Worm (Caenorhabditis elegans) whole organism, late embryonic: Measurements from ENCODE around the gene R148.5.

Source experiments
- C38D4.7 ChIP-seq: fragments of 200-800 bp; sonication (Bioruptor generic); optimal IDR thresholded peaks from 2 replicates; lab custom pipeline; 2018; ENCODE audit warnings: mild to moderate bottlenecking, missing genetic modification characterization, moderate library complexity, missing compliant biosample characterization
- F13H6.1 ChIP-seq: sonication (generic microtip); optimal IDR thresholded peaks from 2 replicates; lab custom pipeline; 2016; ENCODE audit warnings: missing genetic modification characterization, missing compliant biosample characterization
- T23F11.4 ChIP-seq: fragments of 200-800 bp; sonication (Bioruptor generic); optimal IDR thresholded peaks from 2 replicates; lab custom pipeline; 2018; ENCODE audit warnings: mild to moderate bottlenecking, missing genetic modification characterization, missing compliant biosample characterization
- Y22D7AL.16 ChIP-seq: sonication (generic microtip); optimal IDR thresholded peaks from 2 replicates; lab custom pipeline; 2016; ENCODE audit warnings: missing genetic modification characterization, missing compliant biosample characterization
- ceh-2 ChIP-seq: sonication (generic microtip); optimal IDR thresholded peaks from 2 replicates; lab custom pipeline; 2016; ENCODE audit warnings: missing genotype, missing genetic modification characterization, missing compliant biosample characterization
- ceh-22 ChIP-seq: sonication (generic microtip); optimal IDR thresholded peaks from 2 replicates; lab custom pipeline; 2017; ENCODE audit warnings: missing biosample characterization, missing genetic modification characterization
- ceh-30 ChIP-seq: fragments of 150-350 bp; optimal IDR thresholded peaks from 2 replicates; lab custom pipeline; 2014; ENCODE audit warnings: missing biosample characterization, missing genetic modification characterization
- ceh-31 ChIP-seq: sonication (generic microtip); optimal IDR thresholded peaks from 2 replicates; lab custom pipeline; 2016; ENCODE audit warnings: missing genetic modification characterization, missing compliant biosample characterization
- ceh-9 ChIP-seq: sonication (generic microtip); optimal IDR thresholded peaks from 2 replicates; lab custom pipeline; 2016; ENCODE audit warnings: mild to moderate bottlenecking, missing genetic modification characterization, inconsistent platforms, missing compliant biosample characterization
- dve-1 ChIP-seq: sonication (generic microtip); optimal IDR thresholded peaks from 2 replicates; lab custom pipeline; 2017; ENCODE audit warnings: antibody characterized with exemption, mild to moderate bottlenecking, missing genetic modification characterization, missing compliant biosample characterization
- elt-2 ChIP-seq: sonication (generic microtip); optimal IDR thresholded peaks from 2 replicates; lab custom pipeline; 2016; ENCODE audit warnings: missing genetic modification reagents, missing genetic modification characterization, missing compliant biosample characterization
- elt-4 ChIP-seq: sonication (generic microtip); optimal IDR thresholded peaks from 2 replicates; lab custom pipeline; 2016; ENCODE audit warnings: missing genetic modification characterization, missing compliant biosample characterization
- ets-4 ChIP-seq: sonication (generic microtip); optimal IDR thresholded peaks from 2 replicates; lab custom pipeline; 2016; ENCODE audit warnings: missing genetic modification characterization, missing compliant biosample characterization
- fax-1 ChIP-seq: sonication (generic microtip); optimal IDR thresholded peaks from 2 replicates; lab custom pipeline; 2016; ENCODE audit warnings: missing genotype, missing genetic modification characterization, missing compliant biosample characterization
- hlh-13 ChIP-seq: fragments of 200-800 bp; sonication (Bioruptor generic); optimal IDR thresholded peaks from 2 replicates; lab custom pipeline; 2018; ENCODE audit warnings: mild to moderate bottlenecking, missing genetic modification characterization, missing compliant biosample characterization
- hlh-30 ChIP-seq: sonication (generic microtip); optimal IDR thresholded peaks from 2 replicates; lab custom pipeline; 2017; ENCODE audit warnings: antibody characterized with exemption, missing genetic modification characterization, missing compliant biosample characterization; ENCODE audit not compliant: insufficient read depth
- hlh-6 ChIP-seq: sonication (generic microtip); optimal IDR thresholded peaks from 2 replicates; lab custom pipeline; 2016; ENCODE audit warnings: missing genotype, missing genetic modification characterization, missing compliant biosample characterization
- lim-6 ChIP-seq: sonication (generic microtip); optimal IDR thresholded peaks from 2 replicates; lab custom pipeline; 2016; ENCODE audit warnings: missing genetic modification characterization, missing compliant biosample characterization
- lin-11 ChIP-seq: fragments of 200-800 bp; sonication (Bioruptor generic); optimal IDR thresholded peaks from 2 replicates; lab custom pipeline; 2018; ENCODE audit warnings: mild to moderate bottlenecking, missing genetic modification characterization, missing compliant biosample characterization
- madf-2 ChIP-seq: sonication (generic microtip); optimal IDR thresholded peaks from 2 replicates; lab custom pipeline; 2017; ENCODE audit warnings: missing genetic modification characterization, missing compliant biosample characterization
- nfya-1 ChIP-seq: sonication (generic microtip); optimal IDR thresholded peaks from 2 replicates; lab custom pipeline; 2017; ENCODE audit warnings: missing genetic modification characterization, mild to moderate bottlenecking, missing compliant biosample characterization, antibody characterized with exemption, moderate library complexity
- nhr-11 ChIP-seq: fragments of 150-350 bp; optimal IDR thresholded peaks from 2 replicates; lab custom pipeline; 2014; ENCODE audit warnings: missing biosample characterization, missing genetic modification characterization
- pat-9 ChIP-seq: fragments of 200-800 bp; sonication (Bioruptor generic); optimal IDR thresholded peaks from 2 replicates; lab custom pipeline; 2018; ENCODE audit warnings: mild to moderate bottlenecking, missing genetic modification characterization, moderate library complexity, missing compliant biosample characterization
- pax-1 ChIP-seq: fragments of 150-350 bp; optimal IDR thresholded peaks from 2 replicates; lab custom pipeline; 2014; ENCODE audit warnings: missing biosample characterization, missing genetic modification characterization
- pha-2 ChIP-seq: sonication (generic microtip); optimal IDR thresholded peaks from 2 replicates; lab custom pipeline; 2017; ENCODE audit warnings: mild to moderate bottlenecking, missing genetic modification characterization, missing compliant biosample characterization
- ref-2 ChIP-seq: sonication (generic microtip); optimal IDR thresholded peaks from 2 replicates; lab custom pipeline; 2016; ENCODE audit warnings: missing genetic modification characterization, missing compliant biosample characterization
- sdc-2 ChIP-seq: sonication (generic microtip); optimal IDR thresholded peaks from 2 replicates; lab custom pipeline; 2016; ENCODE audit warnings: missing genotype, missing genetic modification characterization, missing compliant biosample characterization
- syd-9 ChIP-seq: sonication (generic microtip); optimal IDR thresholded peaks from 2 replicates; lab custom pipeline; 2016; ENCODE audit warnings: mild to moderate bottlenecking, missing genetic modification characterization, moderate library complexity, missing compliant biosample characterization
- tbx-2 ChIP-seq: sonication (generic microtip); optimal IDR thresholded peaks from 2 replicates; lab custom pipeline; 2016; ENCODE audit warnings: missing genetic modification characterization, missing compliant biosample characterization
- tbx-7 ChIP-seq: sonication (generic microtip); optimal IDR thresholded peaks from 2 replicates; lab custom pipeline; 2016; ENCODE audit warnings: missing genotype, missing genetic modification characterization, missing compliant biosample characterization
- ttx-3 ChIP-seq: sonication (generic microtip); optimal IDR thresholded peaks from 2 replicates; lab custom pipeline; 2016; ENCODE audit warnings: missing genetic modification reagents, missing genetic modification characterization, missing compliant biosample characterization
- zip-5 ChIP-seq: sonication (generic microtip); optimal IDR thresholded peaks from 2 replicates; lab custom pipeline; 2016; ENCODE audit warnings: missing genetic modification characterization, missing compliant biosample characterization

The R148.5 gene

ce11 chrIII:3165309-3165708, at the start of gene R148.5:
Gene R148.5 (plus strand): TSS chrIII:3165639.
- no peak for TF ChIP-seq tbx-2 (tag; lab: Kevin White, UChicago)
- TF ChIP-seq hlh-30, result no peak
- no peak for TF ChIP-seq dve-1
- no peak for TF ChIP-seq ceh-30 (tag; lab: Kevin White, UChicago)
- no peak for TF ChIP-seq pax-1 (tag; lab: Kevin White, UChicago)
- TF ChIP-seq hlh-13 (GFP tag; lab: Kevin White, UChicago), result no peak
- TF ChIP-seq nhr-11 (tag; lab: Kevin White, UChicago), result no peak
- no peak for TF ChIP-seq ttx-3 (tag; lab: Kevin White, UChicago)
- TF ChIP-seq Y22D7AL.16 (tag; lab: Kevin White, UChicago), result no peak

DNA sequence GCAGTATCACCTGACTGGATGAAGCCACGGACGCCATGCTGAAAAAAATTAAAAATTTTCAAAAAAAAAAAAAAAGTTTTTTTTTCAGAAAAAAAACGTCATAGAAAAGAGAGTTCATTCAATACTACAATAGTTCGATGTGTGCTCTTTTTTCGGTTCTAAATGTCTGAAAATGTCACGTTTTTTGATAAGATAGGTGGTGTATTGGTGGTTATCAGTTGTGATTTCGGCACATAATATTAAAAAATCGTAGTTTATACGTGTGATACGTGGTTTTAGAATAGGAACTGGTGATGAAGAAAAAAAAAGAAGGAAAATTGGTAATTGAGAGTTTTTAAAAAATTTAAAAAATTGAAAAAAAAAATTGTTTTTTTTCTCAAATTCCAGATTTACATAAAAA, 48.5 kb upstream of the R148.5 start:
- TF ChIP-seq ref-2 (no peak), elt-2 (tag; lab: Kevin White, UChicago) (peak; percentile 63)

- no peak for TF ChIP-seq nfya-1 (tag; lab: Kevin White, UChicago)
- TF ChIP-seq fax-1 (tag; lab: Kevin White, UChicago), result no peak
- TF ChIP-seq ceh-9 (tag; lab: Kevin White, UChicago), result no peak
- no peak for TF ChIP-seq sdc-2 (tag; lab: Kevin White, UChicago)
- TF ChIP-seq ceh-2 (tag; lab: Kevin White, UChicago), result no peak
- TF ChIP-seq F13H6.1 (tag; lab: Kevin White, UChicago), result no peak
- no peak for TF ChIP-seq zip-5 (tag; lab: Kevin White, UChicago)
- no peak for TF ChIP-seq ceh-22 (tag; lab: Kevin White, UChicago)
- TF ChIP-seq tbx-7 (tag; lab: Kevin White, UChicago), result no peak
- TF ChIP-seq, all 69 proteins: peak for 0
Measured at ce11 chrIII:3119972-3120371, 45.5 kb upstream of the R148.5 start.

- no peak for TF ChIP-seq ceh-31 (tag; lab: Kevin White, UChicago)
- peak; percentile 72 for TF ChIP-seq nfya-1 (tag; lab: Kevin White, UChicago)
Measured at ce11 chrIII:3124209-3124786, 41.1 kb upstream of the R148.5 start.

DNA sequence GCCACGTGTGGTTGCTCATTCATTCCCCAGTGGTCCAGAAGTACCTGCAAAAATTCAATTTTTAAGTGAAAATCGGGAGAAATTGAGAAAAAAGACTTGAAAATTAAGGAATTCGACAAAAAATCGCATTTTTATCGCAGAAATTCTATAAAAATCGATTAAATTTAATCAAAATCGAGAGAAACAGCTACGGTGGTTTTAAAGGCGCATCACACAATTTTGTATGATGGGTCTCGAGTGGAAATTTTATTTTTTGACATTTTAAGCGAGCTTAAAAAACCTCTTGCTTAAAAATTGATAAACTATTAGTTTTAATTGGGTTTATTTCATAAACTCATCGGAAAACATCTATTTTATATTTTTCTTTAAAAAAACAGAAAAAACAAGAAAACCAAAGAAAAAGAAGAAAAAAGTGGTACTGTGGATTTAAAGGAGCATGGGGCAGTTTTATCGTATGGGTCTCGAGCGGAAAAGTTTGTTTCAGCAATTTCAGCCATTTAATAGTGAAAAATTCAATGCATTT, 38.3 kb upstream of the R148.5 start, which contains the start of gene nipa-1:
TSS of gene nipa-1 (minus strand) at position 51 of the 523 bp plus-strand sequence.
- TF ChIP-seq C38D4.7 (GFP tag; lab: Kevin White, UChicago) (no peak), syd-9 (no peak), ceh-9 (tag; lab: Kevin White, UChicago) (no peak), ets-4 (tag; lab: Kevin White, UChicago) (no peak), hlh-13 (GFP tag; lab: Kevin White, UChicago) (no peak), ceh-2 (tag; lab: Kevin White, UChicago) (no peak), hlh-6 (no peak), pat-9 (tag; lab: Kevin White, UChicago) (no peak), lin-11 (tag; lab: Kevin White, UChicago) (no peak), T23F11.4 (GFP tag; lab: Kevin White, UChicago) (no peak), zip-5 (tag; lab: Kevin White, UChicago) (no peak), elt-2 (tag; lab: Kevin White, UChicago) (no peak), madf-2 (tag; lab: Kevin White, UChicago) (no peak), elt-4 (tag; lab: Kevin White, UChicago) (no peak), pha-2 (tag; lab: Kevin White, UChicago) (no peak), F13H6.1 (tag; lab: Kevin White, UChicago) (no peak), ttx-3 (tag; lab: Kevin White, UChicago) (no peak), lim-6 (tag; lab: Kevin White, UChicago) (no peak)
